Worm (Caenorhabditis elegans): ENCODE measurements around the gene mab-5.
"Not testable (repeated sequence)": the region's sequence is repeated elsewhere in the genome, so short reads cannot be mapped to it uniquely, and the experiment has no call there.

Gene mab-5

ce11 chrIII:7772901-7773300, 10.4 kb downstream of the mab-5 start, which contains the start of the genes ZK686.6 and ZK686.1:
TSS of gene ZK686.6 (minus strand) at chrIII:7773001.
TSS of gene ZK686.1 (plus strand) at chrIII:7773134.
- TF ChIP-seq ama-1 (optimal IDR thresholded peaks at IDR 0.05) (no peak), mdl-1 (tag; optimal IDR thresholded peaks at IDR 0.05) (no peak), nhr-6 (tag; optimal IDR thresholded peaks at IDR 0.05) (no peak), spr-1 (tag; optimal IDR thresholded peaks at IDR 0.05) (no peak), ceh-28 (tag; optimal IDR thresholded peaks at IDR 0.05) (no peak), pqm-1 (tag; optimal IDR thresholded peaks at IDR 0.05) (no peak), madf-9 (GFP tag; conservative IDR thresholded peaks at IDR 0.05) (no peak), mxl-3 (GFP tag; optimal IDR thresholded peaks at IDR 0.05) (no peak), saeg-2 (GFP tag; IDR thresholded peaks at IDR 0.05) (no peak), ZK337.2 (GFP tag; IDR thresholded peaks at IDR 0.05) (no peak)

ce11 chrIII:7770986-7771385, 12.3 kb downstream of the mab-5 start:
- TF ChIP-seq T26A8.4 (GFP tag; IDR thresholded peaks at IDR 0.05) = peak; percentile 51; the same call in 1 of the 2 replicates
- peak; percentile 27 for TF ChIP-seq mep-1 (tag; optimal IDR thresholded peaks at IDR 0.05)
- peak; percentile 84 for TF ChIP-seq lin-38 (GFP tag; IDR thresholded peaks at IDR 0.05)
- TF ChIP-seq hmg-1.1 (GFP tag; IDR thresholded peaks at IDR 0.05) = peak; percentile 47; the same call in 1 of the 2 replicates
- peak; percentile 23; the same call in 1 of the 2 replicates for TF ChIP-seq set-16 (GFP tag; IDR thresholded peaks at IDR 0.05)
- peak; percentile 42 for TF ChIP-seq aha-1 (tag)
- peak; percentile 38 for TF ChIP-seq hlh-11 (tag; optimal IDR thresholded peaks at IDR 0.05)
- peak in 1 of 2 experiments; percentile 25 for TF ChIP-seq unc-62 (GFP tag; optimal IDR thresholded peaks at IDR 0.05 in 1 of 2)
- not testable (repeated sequence) for TF ChIP-seq unc-62 (tag; optimal IDR thresholded peaks at IDR 0.05)
- TF ChIP-seq zfp-3 (GFP tag; conservative IDR thresholded peaks at IDR 0.05) = 0 out of 2 replicates have a peak, but pooled peaks have one; percentile 41
- TF ChIP-seq egl-43 (GFP tag; IDR thresholded peaks at IDR 0.05) = peak; percentile 40; the same call in 1 of the 2 replicates
- TF ChIP-seq mes-2 (tag; optimal IDR thresholded peaks at IDR 0.05; ENCODE audit: poor library complexity, severe bottlenecking) = peak; percentile 78
- peak; percentile 37 for TF ChIP-seq T20F7.1 (GFP tag; optimal IDR thresholded peaks at IDR 0.05)
- peak in 1 of 2 experiments; percentile 85 for TF ChIP-seq lsy-2 (tag; optimal IDR thresholded peaks at IDR 0.05)
- TF ChIP-seq rbr-2 (tag; optimal IDR thresholded peaks at IDR 0.05) = peak; percentile 52
- peak; percentile 41; the same call in 1 of the 2 replicates for TF ChIP-seq arid-1 (GFP tag; conservative IDR thresholded peaks at IDR 0.05)
- TF ChIP-seq nhr-102 (tag; optimal IDR thresholded peaks at IDR 0.05) = peak; percentile 53
- TF ChIP-seq duxl-1 (tag; optimal IDR thresholded peaks at IDR 0.05; ENCODE audit: poor library complexity) = peak; percentile 48
- peak; percentile 59 for TF ChIP-seq dve-1 (tag; optimal IDR thresholded peaks at IDR 0.05; ENCODE audit: insufficient read depth)
- peak; percentile 48; the same call in 1 of the 2 replicates for TF ChIP-seq madf-9 (GFP tag; conservative IDR thresholded peaks at IDR 0.05)
- peak; percentile 12 for TF ChIP-seq F37D6.2 (tag; optimal IDR thresholded peaks at IDR 0.05)
- TF ChIP-seq hlh-30 (tag; optimal IDR thresholded peaks at IDR 0.05; ENCODE audit: insufficient read depth) = peak; percentile 40
- TF ChIP-seq dmd-6 (GFP tag; IDR thresholded peaks at IDR 0.05) = peak; percentile 33; the same call in 1 of the 2 replicates
- TF ChIP-seq Y48G9A.11 (GFP tag; IDR thresholded peaks at IDR 0.05) = 0 out of 2 replicates have a peak, but pooled peaks have one; percentile 24
- TF ChIP-seq dpl-1 (GFP tag; optimal IDR thresholded peaks at IDR 0.05) = peak; percentile 55
- TF ChIP-seq ceh-20 (GFP tag; IDR thresholded peaks at IDR 0.05) = peak; percentile 49; the same call in 1 of the 2 replicates

ce11 chrIII:7769965-7770364, 13.3 kb downstream of the mab-5 start, which contains the start of gene snu-23:
TSS of gene snu-23 (minus strand) at chrIII:7770120.
- no peak for TF ChIP-seq daf-19 (GFP tag; conservative IDR thresholded peaks at IDR 0.05)
- TF ChIP-seq lin-29 (GFP tag; IDR thresholded peaks at IDR 0.05) = no peak
- no peak for TF ChIP-seq zfp-2 (tag; optimal IDR thresholded peaks at IDR 0.05)
- peak; percentile 13 for TF ChIP-seq hlh-30 (tag; optimal IDR thresholded peaks at IDR 0.05; ENCODE audit: insufficient read depth)
- no peak for TF ChIP-seq nhr-237 (tag; optimal IDR thresholded peaks at IDR 0.05)
- TF ChIP-seq zip-2 (tag; optimal IDR thresholded peaks at IDR 0.05) = no peak
- TF ChIP-seq T20F7.1 (GFP tag; optimal IDR thresholded peaks at IDR 0.05) = peak; percentile 10
- peak; percentile 28 for TF ChIP-seq nhr-28 (tag; optimal IDR thresholded peaks at IDR 0.05)
- peak; percentile 54 to 96 for TF ChIP-seq lsy-2 (tag; optimal IDR thresholded peaks at IDR 0.05)
- TF ChIP-seq dpl-1 (GFP tag; optimal IDR thresholded peaks at IDR 0.05) = peak; percentile 23
- no peak for TF ChIP-seq ztf-7 (tag; optimal IDR thresholded peaks at IDR 0.05)
- TF ChIP-seq mes-2 (tag; optimal IDR thresholded peaks at IDR 0.05; ENCODE audit: poor library complexity, severe bottlenecking) = peak; percentile 64
